Worm (Caenorhabditis elegans) whole organism, mixed stage, embryonic: ENCODE data around the gene lin-3.

Experiments used
- M03D4.4 ChIP-seq: sonication (generic microtip); optimal IDR thresholded peaks from 2 replicates; lab custom pipeline; 2017; ENCODE audit warnings: mild to moderate bottlenecking, missing genetic modification characterization, missing compliant biosample characterization
- bed-3 ChIP-seq: fragments of 200-800 bp; sonication (Bioruptor generic); optimal IDR thresholded peaks from 3 replicates; lab custom pipeline; 2018; ENCODE audit warnings: mild to moderate bottlenecking, missing genetic modification characterization, moderate library complexity, missing compliant biosample characterization
- blmp-1 ChIP-seq: fragments of 150-350 bp; optimal IDR thresholded peaks from 2 replicates; lab custom pipeline; 2014; ENCODE audit warnings: missing biosample characterization, missing genetic modification characterization
- ceh-39 ChIP-seq: fragments of 150-350 bp; optimal IDR thresholded peaks from 2 replicates; lab custom pipeline; 2014; ENCODE audit warnings: missing biosample characterization, missing genetic modification characterization
- ceh-83 ChIP-seq: fragments of 200-800 bp; sonication (Bioruptor generic); optimal IDR thresholded peaks from 2 replicates; lab custom pipeline; 2018; ENCODE audit warnings: mild to moderate bottlenecking, missing genetic modification characterization, missing compliant biosample characterization
- ces-1 ChIP-seq: fragments of 150-350 bp; optimal IDR thresholded peaks from 2 replicates; lab custom pipeline; 2014; ENCODE audit warnings: missing biosample characterization, missing genetic modification reagents, missing genetic modification characterization
- cnd-1 ChIP-seq: fragments of 200-800 bp; sonication (Bioruptor generic); optimal IDR thresholded peaks from 2 replicates; lab custom pipeline; 2018; ENCODE audit warnings: mild to moderate bottlenecking, missing genetic modification characterization, missing compliant biosample characterization
- drap-1 ChIP-seq: fragments of 200-800 bp; sonication (Bioruptor generic); optimal IDR thresholded peaks from 3 replicates; lab custom pipeline; 2018; ENCODE audit warnings: mild to moderate bottlenecking, missing genetic modification characterization, missing compliant biosample characterization
- elt-1 ChIP-seq: sonication (generic microtip); optimal IDR thresholded peaks from 2 replicates; lab custom pipeline; 2017; ENCODE audit warnings: missing genetic modification characterization, mild to moderate bottlenecking, missing compliant biosample characterization, antibody characterized with exemption, moderate library complexity, borderline replicate concordance; ENCODE audit not compliant: insufficient read depth
- elt-3 ChIP-seq: fragments of 150-350 bp; optimal IDR thresholded peaks from 2 replicates; lab custom pipeline; 2014; ENCODE audit warnings: missing biosample characterization, missing genetic modification characterization
- flh-1 ChIP-seq: fragments of 200-800 bp; sonication (Bioruptor generic); optimal IDR thresholded peaks from 2 replicates; lab custom pipeline; 2018; ENCODE audit warnings: mild to moderate bottlenecking, missing genetic modification characterization, moderate library complexity, missing compliant biosample characterization
- ham-2 ChIP-seq: fragments of 200-800 bp; sonication (Bioruptor generic); optimal IDR thresholded peaks from 2 replicates; lab custom pipeline; 2018; ENCODE audit warnings: mild to moderate bottlenecking, missing genetic modification characterization, missing compliant biosample characterization
- hlh-1 ChIP-seq: fragments of 150-350 bp; optimal IDR thresholded peaks from 2 replicates; lab custom pipeline; 2014; ENCODE audit warnings: missing biosample characterization, missing genetic modification reagents, missing genetic modification characterization
- lin-13 ChIP-seq: fragments of 150-350 bp; optimal IDR thresholded peaks from 2 replicates; lab custom pipeline; 2014; ENCODE audit warnings: missing biosample characterization, missing genetic modification characterization
- lin-32 ChIP-seq: fragments of 200-800 bp; sonication (Bioruptor generic); optimal IDR thresholded peaks from 2 replicates; lab custom pipeline; 2018; ENCODE audit warnings: mild to moderate bottlenecking, missing genetic modification characterization, missing compliant biosample characterization
- lsy-2 ChIP-seq: fragments of 150-350 bp; optimal IDR thresholded peaks from 2 replicates; lab custom pipeline; 2014; ENCODE audit warnings: missing biosample characterization, missing genetic modification characterization
- mab-5 ChIP-seq: fragments of 150-350 bp; optimal IDR thresholded peaks from 2 replicates; lab custom pipeline; 2014; ENCODE audit warnings: missing biosample characterization, missing genetic modification characterization
- mep-1 ChIP-seq: fragments of 150-350 bp; optimal IDR thresholded peaks from 2 replicates; lab custom pipeline; 2017; ENCODE audit warnings: missing biosample characterization, missing genetic modification reagents, missing genetic modification characterization, inconsistent platforms
- mls-2 ChIP-seq: sonication (generic microtip); optimal IDR thresholded peaks from 2 replicates; lab custom pipeline; 2016; ENCODE audit warnings: mild to moderate bottlenecking, missing genetic modification characterization, moderate library complexity, missing compliant biosample characterization
- nhr-12 ChIP-seq: fragments of 150-350 bp; optimal IDR thresholded peaks from 2 replicates; lab custom pipeline; 2014; ENCODE audit warnings: missing biosample characterization, missing genetic modification characterization
- nhr-237 ChIP-seq: fragments of 150-350 bp; optimal IDR thresholded peaks from 2 replicates; lab custom pipeline; 2014; ENCODE audit warnings: missing biosample characterization, missing genetic modification characterization
- nhr-28 ChIP-seq: fragments of 150-350 bp; optimal IDR thresholded peaks from 2 replicates; lab custom pipeline; 2014; ENCODE audit warnings: missing biosample characterization, missing genetic modification characterization
- nhr-76 ChIP-seq: sonication (generic microtip); optimal IDR thresholded peaks from 2 replicates; lab custom pipeline; 2017; ENCODE audit warnings: missing biosample characterization, missing genetic modification characterization
- pha-4 ChIP-seq: fragments of 150-350 bp; optimal IDR thresholded peaks from 2 replicates; lab custom pipeline; 2018; ENCODE audit warnings: missing biosample characterization, missing genetic modification reagents, missing genetic modification characterization
- tbx-8 ChIP-seq: fragments of 200-800 bp; sonication (Bioruptor generic); optimal IDR thresholded peaks from 2 replicates; lab custom pipeline; 2018; ENCODE audit warnings: mild to moderate bottlenecking, missing genetic modification characterization, moderate library complexity, missing compliant biosample characterization
- unc-120 ChIP-seq: sonication (generic microtip); optimal IDR thresholded peaks from 2 replicates; lab custom pipeline; 2017; ENCODE audit warnings: missing genetic modification characterization, missing compliant biosample characterization; ENCODE audit not compliant: poor library complexity, severe bottlenecking
- unc-39 ChIP-seq: fragments of 150-350 bp; optimal IDR thresholded peaks from 2 replicates; lab custom pipeline; 2014; ENCODE audit warnings: missing biosample characterization, missing genetic modification characterization
- unc-62 ChIP-seq: fragments of 150-350 bp; optimal IDR thresholded peaks from 2 replicates; lab custom pipeline; 2014; ENCODE audit warnings: missing biosample characterization, missing genetic modification reagents, missing genetic modification characterization
- zip-8 ChIP-seq: fragments of 150-350 bp; optimal IDR thresholded peaks from 2 replicates; lab custom pipeline; 2014; ENCODE audit warnings: missing biosample characterization, missing genetic modification characterization
- ztf-11 ChIP-seq: fragments of 150-350 bp; optimal IDR thresholded peaks from 2 replicates; lab custom pipeline; 2014; ENCODE audit warnings: missing biosample characterization, missing genetic modification characterization

Gene lin-3

DNA sequence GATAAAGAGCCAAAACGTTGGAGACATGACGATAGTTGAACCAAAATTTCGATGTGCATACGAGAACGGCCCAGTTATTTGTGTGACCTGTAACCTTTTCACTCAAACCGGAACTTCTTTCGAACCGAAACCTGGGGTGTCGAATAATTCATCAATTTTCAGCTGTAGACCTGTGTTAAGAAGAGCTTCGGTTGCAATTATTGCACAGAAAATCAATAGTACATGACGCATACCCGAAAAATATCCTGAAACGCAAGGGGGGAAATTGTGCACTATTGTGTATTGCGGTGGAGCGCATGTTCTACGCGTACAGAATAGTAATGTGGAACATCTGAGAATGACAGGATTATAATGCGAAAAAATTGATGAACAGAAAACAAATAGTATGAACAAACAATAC lies 55.7 kb downstream of the lin-3 start, which contains the start of gene pigk-1:
pigk-1 (minus strand) TSS at position 248 of the 400 bp plus-strand sequence.
- TF ChIP-seq cnd-1 (tag; lab: Kevin White, UChicago) (no peak), nhr-76 (tag; lab: Kevin White, UChicago) (no peak), blmp-1 (tag; lab: Kevin White, UChicago) (no peak), elt-1 (no peak), lin-13 (no peak), nhr-28 (no peak), ces-1 (GFP tag; lab: Kevin White, UChicago) (no peak), ham-2 (no peak), mep-1 (tag; lab: Kevin White, UChicago) (no peak), unc-120 (tag; lab: Kevin White, UChicago) (no peak), unc-62 (GFP tag; lab: Kevin White, UChicago) (no peak), lsy-2 (tag; lab: Kevin White, UChicago) (no peak), pha-4 (no peak), nhr-12 (no peak), ceh-83 (GFP tag; lab: Kevin White, UChicago) (no peak), nhr-237 (tag; lab: Kevin White, UChicago) (no peak), elt-3 (tag; lab: Kevin White, UChicago) (no peak), unc-39 (tag; lab: Kevin White, UChicago) (no peak), tbx-8 (GFP tag; lab: Kevin White, UChicago) (no peak)
- TF ChIP-seq, all 35 proteins: peak for 0

DNA sequence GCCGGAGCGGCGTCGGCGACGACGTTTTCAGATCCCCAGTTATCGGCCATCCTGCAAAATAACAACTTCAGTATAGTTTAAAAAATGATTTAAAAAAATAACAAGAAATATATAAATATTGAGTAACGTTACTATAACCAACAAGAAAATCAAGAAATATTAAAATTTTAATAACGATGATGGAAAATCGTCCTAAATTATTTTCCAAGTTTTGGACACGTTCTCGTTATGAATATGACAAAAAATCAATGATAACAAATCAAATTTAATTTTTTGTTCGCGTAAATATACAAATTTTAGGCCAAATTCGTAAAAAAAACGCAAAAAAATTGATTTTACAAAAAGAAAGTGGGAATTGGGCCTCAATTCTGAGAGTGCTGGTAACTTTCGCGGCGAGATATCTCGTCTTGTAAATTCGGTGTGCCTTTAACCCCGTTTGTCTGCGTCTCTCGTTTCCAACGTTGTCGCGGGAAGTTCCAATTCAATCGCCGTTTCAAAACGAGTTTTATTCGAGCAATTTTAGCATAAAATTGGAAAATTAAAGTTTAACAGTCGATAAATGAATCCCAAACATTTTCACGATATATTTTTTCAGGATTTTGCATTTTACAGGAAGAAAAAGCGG lies 57.0 kb downstream of the lin-3 start, which contains the start of gene rps-5:
rps-5 (minus strand) TSS at position 51 of the 625 bp plus-strand sequence.
- TF ChIP-seq elt-3 (tag; lab: Kevin White, UChicago), result no peak
- peak; percentile 33 for TF ChIP-seq nhr-237 (tag; lab: Kevin White, UChicago)
- peak; percentile 76 for TF ChIP-seq lsy-2 (tag; lab: Kevin White, UChicago)
- TF ChIP-seq nhr-76 (tag; lab: Kevin White, UChicago), result no peak
- TF ChIP-seq hlh-1 (tag; lab: Kevin White, UChicago), result peak; percentile 37
- TF ChIP-seq M03D4.4 (tag; lab: Kevin White, UChicago), result no peak
- TF ChIP-seq mab-5, result no peak
- peak; percentile 58 for TF ChIP-seq lin-13
- no peak for TF ChIP-seq drap-1 (GFP tag; lab: Kevin White, UChicago)
- TF ChIP-seq nhr-28, result no peak
- TF ChIP-seq pha-4, result peak; percentile 41
- no peak for TF ChIP-seq unc-39 (tag; lab: Kevin White, UChicago)
- TF ChIP-seq ceh-39, result peak; percentile 10
- no peak for TF ChIP-seq ceh-83 (GFP tag; lab: Kevin White, UChicago)
- TF ChIP-seq cnd-1 (tag; lab: Kevin White, UChicago), result no peak
- peak; percentile 82 for TF ChIP-seq ces-1 (GFP tag; lab: Kevin White, UChicago)
- peak; percentile 41 for TF ChIP-seq mep-1 (tag; lab: Kevin White, UChicago)
- no peak for TF ChIP-seq bed-3 (GFP tag; lab: Kevin White, UChicago)

DNA sequence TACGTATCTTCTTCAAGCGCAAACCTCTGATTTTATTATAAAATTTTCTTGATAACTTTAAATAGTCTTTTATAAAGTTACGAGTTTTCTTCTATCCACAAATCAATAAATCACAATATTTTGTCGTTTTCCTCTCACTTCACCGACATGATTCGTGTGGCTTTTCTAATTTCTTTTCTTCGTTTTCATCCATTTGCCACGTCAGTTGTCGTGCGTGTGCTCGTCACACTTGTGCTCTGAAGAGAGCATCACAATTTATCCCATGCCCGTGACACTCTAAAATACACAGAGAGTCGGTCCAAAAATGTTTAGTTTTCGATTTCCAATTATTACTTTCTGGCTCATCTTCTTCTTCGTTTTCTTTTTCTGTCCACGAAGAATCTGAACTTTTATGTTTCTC lies 57.8 kb downstream of the lin-3 start:
- TF ChIP-seq cnd-1 (tag; lab: Kevin White, UChicago), result no peak
- TF ChIP-seq lsy-2 (tag; lab: Kevin White, UChicago), result no peak
- TF ChIP-seq hlh-1 (tag; lab: Kevin White, UChicago), result peak; percentile 75

DNA sequence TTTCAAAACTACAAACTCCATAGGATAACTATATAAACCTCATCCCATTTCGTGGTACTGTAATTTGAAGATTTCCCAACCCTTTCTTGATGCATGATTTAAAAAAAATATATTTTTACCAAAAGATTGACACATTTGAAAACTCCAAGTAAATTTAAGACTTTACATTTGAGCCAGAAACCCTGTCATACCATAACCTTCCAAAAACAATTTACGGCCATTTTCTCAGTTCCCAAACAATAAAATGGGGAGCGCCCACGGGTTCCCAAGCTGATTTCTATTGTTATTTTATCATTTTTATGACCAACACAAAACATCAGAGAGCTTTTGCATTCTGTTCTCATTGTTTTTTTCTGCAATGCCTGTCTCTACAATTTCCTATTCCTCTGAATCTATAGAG lies 58.5 kb downstream of the lin-3 start, which contains the start of gene clc-9:
clc-9 (plus strand) TSS at position 301 of the 400 bp plus-strand sequence.
- no peak for TF ChIP-seq blmp-1 (tag; lab: Kevin White, UChicago)
- TF ChIP-seq ztf-11, result no peak
- no peak for TF ChIP-seq flh-1 (GFP tag; lab: Kevin White, UChicago)
- no peak for TF ChIP-seq zip-8 (tag; lab: Kevin White, UChicago)
- no peak for TF ChIP-seq mls-2 (tag; lab: Kevin White, UChicago)
- no peak for TF ChIP-seq lin-32 (GFP tag; lab: Kevin White, UChicago)
- TF ChIP-seq nhr-12, result no peak
- TF ChIP-seq ceh-83 (GFP tag; lab: Kevin White, UChicago), result no peak
- no peak for TF ChIP-seq ces-1 (GFP tag; lab: Kevin White, UChicago)
